Fruit fly (Drosophila melanogaster): ENCODE data around the gene Rpn3.

Rpn3 gene

dm6 chr2L:19058916-19059315, 7.3 kb downstream of the Rpn3 start, which contains the start of gene Phlpp (continued):
- peak; percentile 41 for TF ChIP-seq CG12391 (tag; optimal IDR thresholded peaks at IDR 0.05)
- TF ChIP-seq Hey (tag; optimal IDR thresholded peaks at IDR 0.05): no peak
- no peak for TF ChIP-seq Lpt (GFP tag; optimal IDR thresholded peaks at IDR 0.05)
- TF ChIP-seq Optix (GFP tag; IDR thresholded peaks at IDR 0.05): no peak
- TF ChIP-seq gt (GFP tag; IDR thresholded peaks at IDR 0.05): no peak
- no peak for TF ChIP-seq Opbp (GFP tag; IDR thresholded peaks at IDR 0.05; ENCODE audit: partially characterized antibody)
- TF ChIP-seq Taf1 (GFP tag; IDR thresholded peaks at IDR 0.05): no peak
- no peak for TF ChIP-seq Dad (GFP tag; optimal IDR thresholded peaks at IDR 0.05)
- TF ChIP-seq CG17568 (GFP tag; optimal IDR thresholded peaks at IDR 0.05): no peak
- TF ChIP-seq CG8765 (GFP tag; IDR thresholded peaks at IDR 0.05): peak; percentile 51; the same call in 1 of the 2 replicates
- no peak for TF ChIP-seq HmgZ (tag; optimal IDR thresholded peaks at IDR 0.05)
- TF ChIP-seq CkIIα-i1 (GFP tag; IDR thresholded peaks at IDR 0.05): no peak
- TF ChIP-seq bcd (GFP tag; optimal IDR thresholded peaks at IDR 0.05): peak; percentile 42
- TF ChIP-seq pnt (GFP tag; optimal IDR thresholded peaks at IDR 0.05): peak; percentile 8
- no peak for TF ChIP-seq CG11723 (GFP tag; optimal IDR thresholded peaks at IDR 0.05)
- TF ChIP-seq CG34376 (GFP tag; optimal IDR thresholded peaks at IDR 0.05): no peak
- TF ChIP-seq CG2889 (GFP tag; IDR thresholded peaks at IDR 0.05): no peak
- no peak for TF ChIP-seq her (GFP tag; optimal IDR thresholded peaks at IDR 0.05)
- no peak for TF ChIP-seq corto (GFP tag; optimal IDR thresholded peaks at IDR 0.05)
- no peak for TF ChIP-seq usp (GFP tag; optimal IDR thresholded peaks at IDR 0.05)
- TF ChIP-seq gsb-n (tag; optimal IDR thresholded peaks at IDR 0.05): no peak
- no peak for TF ChIP-seq Usf (GFP tag; optimal IDR thresholded peaks at IDR 0.05)
- peak; percentile 9 for TF ChIP-seq CG10654 (GFP tag; optimal IDR thresholded peaks at IDR 0.05)
- TF ChIP-seq da (GFP tag; optimal IDR thresholded peaks at IDR 0.05): no peak
- peak; percentile 19; the same call in 1 of the 4 replicates for TF ChIP-seq Gug (GFP tag; IDR thresholded peaks at IDR 0.05)
- TF ChIP-seq bbx (GFP tag; IDR thresholded peaks at IDR 0.05; ENCODE audit: partially characterized antibody): no peak
- TF ChIP-seq CG14441 (GFP tag; IDR thresholded peaks at IDR 0.05): peak; percentile 74
- TF ChIP-seq amos (GFP tag; IDR thresholded peaks at IDR 0.05; ENCODE audit: partially characterized antibody): no peak
- peak; percentile 60 for TF ChIP-seq Deaf1 (tag; optimal IDR thresholded peaks at IDR 0.05)
- TF ChIP-seq phol (tag; optimal IDR thresholded peaks at IDR 0.05): peak; percentile 74
- peak; percentile 36 for TF ChIP-seq az2 (GFP tag; optimal IDR thresholded peaks at IDR 0.05)
- peak; percentile 38; the same call in 1 of the 3 replicates for TF ChIP-seq CG11093 (GFP tag; IDR thresholded peaks at IDR 0.05)
- TF ChIP-seq Blimp-1 (GFP tag; optimal IDR thresholded peaks at IDR 0.05): no peak
- no peak for TF ChIP-seq fd102C (GFP tag; optimal IDR thresholded peaks at IDR 0.05)
- peak; percentile 2 for TF ChIP-seq stwl (tag; optimal IDR thresholded peaks at IDR 0.05)
- no peak for TF ChIP-seq ab (GFP tag; optimal IDR thresholded peaks at IDR 0.05)
- no peak for TF ChIP-seq unc-4 (GFP tag; IDR thresholded peaks at IDR 0.05; ENCODE audit: partially characterized antibody)
- TF ChIP-seq Spps (tag; optimal IDR thresholded peaks at IDR 0.05): peak; percentile 26
- no peak for TF ChIP-seq abd-A (tag; optimal IDR thresholded peaks at IDR 0.05)
- TF ChIP-seq Sry-β (GFP tag; optimal IDR thresholded peaks at IDR 0.05): no peak
- no peak for TF ChIP-seq hkb (optimal IDR thresholded peaks at IDR 0.05)
- TF ChIP-seq hkb (GFP tag; IDR thresholded peaks at IDR 0.05): peak; percentile 79
- TF ChIP-seq ttk (GFP tag; IDR thresholded peaks at IDR 0.05): no peak
- no peak for TF ChIP-seq shn (GFP tag; optimal IDR thresholded peaks at IDR 0.05)
- peak; percentile 42 for TF ChIP-seq Camta (GFP tag; optimal IDR thresholded peaks at IDR 0.05)
- TF ChIP-seq sr (GFP tag; IDR thresholded peaks at IDR 0.05): no peak
- TF ChIP-seq bsh (GFP tag; optimal IDR thresholded peaks at IDR 0.05): peak in 1 of 2 experiments; percentile 47
- TF ChIP-seq dm (GFP tag; optimal IDR thresholded peaks at IDR 0.05): no peak
- no peak for TF ChIP-seq NK7.1 (GFP tag; optimal IDR thresholded peaks at IDR 0.05)
- TF ChIP-seq Xbp1 (GFP tag; optimal IDR thresholded peaks at IDR 0.05): peak; percentile 59
- TF ChIP-seq bowl (GFP tag; IDR thresholded peaks at IDR 0.05): no peak
- no peak for TF ChIP-seq tx (GFP tag; optimal IDR thresholded peaks at IDR 0.05)
